Worm (Caenorhabditis elegans): ENCODE data around the gene slc-25A29.

- TF ChIP-seq jun-1 (tag; optimal IDR thresholded peaks at IDR 0.05) = no peak
- TF ChIP-seq nhr-28 (tag; optimal IDR thresholded peaks at IDR 0.05) = no peak
- no peak for TF ChIP-seq ceh-9 (tag; optimal IDR thresholded peaks at IDR 0.05)
- no peak for TF ChIP-seq ama-1 (optimal IDR thresholded peaks at IDR 0.05)
- TF ChIP-seq daf-12 (tag; optimal IDR thresholded peaks at IDR 0.05) = no peak
- TF ChIP-seq nhr-12 (tag; optimal IDR thresholded peaks at IDR 0.05) = no peak
- TF ChIP-seq elt-2 (tag; optimal IDR thresholded peaks at IDR 0.05) = no peak
- TF ChIP-seq elt-1 (tag; optimal IDR thresholded peaks at IDR 0.05) = no peak
- TF ChIP-seq snpc-4 (tag; optimal IDR thresholded peaks at IDR 0.05) = no peak
Observed at ce11 chrV:14620311-14620710, 37.7 kb downstream of the slc-25A29 start.

Measured in whole organism, L3 larva.